Worm (Caenorhabditis elegans) whole organism, L4 larva: ENCODE measurements around the gene R09D1.12.
A peak's percentile ranks its signal among the peaks of the same experiment; 100 is the strongest.

Experiments
- D1046.2 ChIP-seq: fragments of 200-800 bp; sonication (Bioruptor generic); IDR thresholded peaks from 2 replicates; pipeline ENCODE4 v1.3.6; 2022; ENCODE audit warnings: missing genetic modification characterization, missing compliant biosample characterization
- T26A8.4 ChIP-seq: fragments of 200-800 bp; sonication (Bioruptor generic); IDR thresholded peaks from 2 replicates; pipeline ENCODE4 v1.3.6; 2022; ENCODE audit warnings: missing genetic modification characterization, missing compliant biosample characterization
- Y75B8A.6 ChIP-seq: fragments of 200-800 bp; sonication (Bioruptor generic); IDR thresholded peaks from 2 replicates; pipeline ENCODE4 v1.3.6; 2022; ENCODE audit warnings: missing genetic modification reagents, missing genetic modification characterization, missing compliant biosample characterization
- ZK337.2 ChIP-seq: fragments of 200-800 bp; sonication (Bioruptor generic); IDR thresholded peaks from 2 replicates; pipeline ENCODE4 v1.3.6; 2022; ENCODE audit warnings: missing genetic modification reagents, missing genetic modification characterization, missing compliant biosample characterization
- aha-1 ChIP-seq: fragments of 150-350 bp; peaks from one replicate; lab custom pipeline; 2014; ENCODE audit warnings: missing biosample characterization, missing genetic modification characterization
- ceh-44 ChIP-seq: fragments of 200-800 bp; sonication (Bioruptor generic); IDR thresholded peaks from 2 replicates; pipeline ENCODE4 v1.3.6; 2022; ENCODE audit warnings: missing genetic modification reagents, missing genetic modification characterization, missing compliant biosample characterization
- ces-1 ChIP-seq: fragments of 150-350 bp; sonication (generic microtip); optimal IDR thresholded peaks from 4 replicates; lab custom pipeline; 2014; ENCODE audit warnings: missing biosample characterization, missing genetic modification reagents, missing genetic modification characterization
- ctbp-1 ChIP-seq: fragments of 200-800 bp; sonication (Bioruptor generic); IDR thresholded peaks from 2 replicates; pipeline ENCODE4 v1.3.6; 2022; ENCODE audit warnings: missing genetic modification reagents, missing genetic modification characterization, missing compliant biosample characterization
- daf-19 ChIP-seq: fragments of 200-800 bp; sonication (Bioruptor generic); conservative IDR thresholded peaks from 2 replicates; pipeline ENCODE4 v1.3.6; 2022; ENCODE audit warnings: missing genetic modification characterization, missing compliant biosample characterization
- daf-8 ChIP-seq: fragments of 200-800 bp; sonication (Bioruptor generic); IDR thresholded peaks from 2 replicates; pipeline ENCODE4 v1.3.6; 2022; ENCODE audit warnings: missing genetic modification characterization, missing compliant biosample characterization
- dmd-6 ChIP-seq: fragments of 200-800 bp; sonication (Bioruptor generic); IDR thresholded peaks from 2 replicates; pipeline ENCODE4 v1.3.6; 2022; ENCODE audit warnings: missing genetic modification reagents, missing genetic modification characterization, missing compliant biosample characterization
- egl-43 ChIP-seq: fragments of 200-800 bp; sonication (Bioruptor generic); IDR thresholded peaks from 2 replicates; pipeline ENCODE4 v1.3.6; 2022; ENCODE audit warnings: missing genetic modification reagents, missing genetic modification characterization, missing compliant biosample characterization
- fos-1 ChIP-seq: fragments of 150-350 bp; optimal IDR thresholded peaks from 2 replicates; lab custom pipeline; 2014; ENCODE audit warnings: missing biosample characterization, missing genetic modification characterization
- hif-1 ChIP-seq, 2 experiments: sonication (generic microtip); optimal IDR thresholded peaks; 2 replicates each; lab custom pipeline; 2016 to 2017; ENCODE audit warnings: missing compliant biosample characterization in 2 of 2, missing genetic modification characterization in 2 of 2, missing genetic modification reagents in 2 of 2, missing genotype in 2 of 2, mild to moderate bottlenecking in 1 of 2
- hlh-11 ChIP-seq: fragments of 200-800 bp; sonication (Bioruptor generic); optimal IDR thresholded peaks from 2 replicates; lab custom pipeline; 2018; ENCODE audit warnings: mild to moderate bottlenecking, missing genetic modification characterization, missing compliant biosample characterization
- hlh-30 ChIP-seq: sonication (generic microtip); optimal IDR thresholded peaks from 2 replicates; lab custom pipeline; 2017; ENCODE audit warnings: antibody characterized with exemption, mild to moderate bottlenecking, missing genetic modification characterization, missing compliant biosample characterization; ENCODE audit not compliant: insufficient read depth
- jun-1 ChIP-seq: fragments of 150-350 bp; optimal IDR thresholded peaks from 2 replicates; lab custom pipeline; 2014; ENCODE audit warnings: missing biosample characterization, missing genetic modification reagents, missing genetic modification characterization
- lim-7 ChIP-seq: fragments of 200-800 bp; sonication (Bioruptor generic); IDR thresholded peaks from 2 replicates; pipeline ENCODE4 v1.3.6; 2022; ENCODE audit warnings: missing genetic modification characterization, missing compliant biosample characterization
- lin-15B ChIP-seq: fragments of 150-350 bp; sonication (generic microtip); optimal IDR thresholded peaks from 3 replicates; lab custom pipeline; 2014; ENCODE audit warnings: missing biosample characterization, missing genetic modification characterization
- lsy-2 ChIP-seq, 2 experiments: fragments of 150-350 bp in 1 of 2; sonication (generic microtip) in 1 of 2; optimal IDR thresholded peaks; 2 replicates each; lab custom pipeline; 2014 to 2017; ENCODE audit warnings: missing biosample characterization in 2 of 2, missing genetic modification characterization in 2 of 2
- madf-5 ChIP-seq, 2 experiments: fragments of 200-800 bp; sonication (Bioruptor generic); IDR thresholded peaks; 2 replicates each; pipeline ENCODE4 v1.3.6; 2022; ENCODE audit warnings: missing compliant biosample characterization in 2 of 2, missing genetic modification characterization in 2 of 2
- madf-9 ChIP-seq: fragments of 200-800 bp; sonication (Bioruptor generic); conservative IDR thresholded peaks from 2 replicates; pipeline ENCODE4 v1.3.6; 2022; ENCODE audit warnings: missing genetic modification reagents, missing genetic modification characterization, missing compliant biosample characterization
- mdl-1 ChIP-seq, 2 experiments: fragments of 150-350 bp in 1 of 2; sonication (generic microtip) in 1 of 2; optimal IDR thresholded peaks; 2 replicates each; lab custom pipeline; 2014 to 2017; ENCODE audit warnings: missing biosample characterization in 2 of 2, missing genetic modification characterization in 2 of 2
- mdt-29 ChIP-seq: fragments of 200-800 bp; sonication (Bioruptor generic); IDR thresholded peaks from 2 replicates; pipeline ENCODE4 v1.3.6; 2022; ENCODE audit warnings: missing genetic modification reagents, missing genetic modification characterization, missing compliant biosample characterization
- mep-1 ChIP-seq: fragments of 150-350 bp; sonication (generic microtip); optimal IDR thresholded peaks from 3 replicates; lab custom pipeline; 2014; ENCODE audit warnings: missing biosample characterization, missing genetic modification characterization
- mes-2 ChIP-seq: sonication (generic microtip); optimal IDR thresholded peaks from 2 replicates; lab custom pipeline; 2016; ENCODE audit warnings: missing genotype, mild to moderate bottlenecking, missing genetic modification characterization, missing compliant biosample characterization; ENCODE audit not compliant: poor library complexity, severe bottlenecking
- mxl-3 ChIP-seq: fragments of 200-800 bp; sonication (Bioruptor generic); optimal IDR thresholded peaks from 2 replicates; lab custom pipeline; 2018; ENCODE audit warnings: mild to moderate bottlenecking, missing genetic modification characterization, missing compliant biosample characterization
- nhr-10 ChIP-seq: fragments of 150-350 bp; optimal IDR thresholded peaks from 2 replicates; lab custom pipeline; 2014; ENCODE audit warnings: missing biosample characterization, missing genetic modification characterization
- nhr-11 ChIP-seq: fragments of 150-350 bp; optimal IDR thresholded peaks from 2 replicates; lab custom pipeline; 2014; ENCODE audit warnings: missing biosample characterization, missing genetic modification characterization
- nhr-237 ChIP-seq: sonication (generic microtip); optimal IDR thresholded peaks from 2 replicates; lab custom pipeline; 2017; ENCODE audit warnings: missing biosample characterization, missing genetic modification characterization
- nhr-28 ChIP-seq: fragments of 150-350 bp; optimal IDR thresholded peaks from 2 replicates; lab custom pipeline; 2014; ENCODE audit warnings: missing biosample characterization, missing genetic modification characterization
- nhr-41 ChIP-seq: fragments of 200-800 bp; sonication (Bioruptor generic); IDR thresholded peaks from 2 replicates; pipeline ENCODE4 v1.3.6; 2022; ENCODE audit warnings: missing genetic modification reagents, missing genetic modification characterization, missing compliant biosample characterization
- nhr-6 ChIP-seq: fragments of 150-350 bp; optimal IDR thresholded peaks from 2 replicates; lab custom pipeline; 2014; ENCODE audit warnings: missing biosample characterization, missing genetic modification characterization
- pha-4 ChIP-seq, 2 experiments: fragments of 150-350 bp in 1 of 2; fragments of 200-800 bp in 1 of 2; sonication (Bioruptor generic) in 1 of 2; IDR thresholded peaks in 1 of 2; optimal IDR thresholded peaks in 1 of 2; 2 replicates each; pipeline versions ENCODE4 v1.3.6 to Lab custom; 2014 to 2022; ENCODE audit warnings: missing genetic modification characterization in 2 of 2, missing genetic modification reagents in 2 of 2, missing biosample characterization in 1 of 2, missing compliant biosample characterization in 1 of 2
- saeg-2 ChIP-seq: fragments of 200-800 bp; sonication (Bioruptor generic); IDR thresholded peaks from 2 replicates; pipeline ENCODE4 v1.3.6; 2022; ENCODE audit warnings: missing genetic modification reagents, missing genetic modification characterization, missing compliant biosample characterization
- set-16 ChIP-seq: fragments of 200-800 bp; sonication (Bioruptor generic); IDR thresholded peaks from 2 replicates; pipeline ENCODE4 v1.3.6; 2022; ENCODE audit warnings: missing genetic modification reagents, missing genetic modification characterization, missing compliant biosample characterization
- tra-1 ChIP-seq: fragments of 200-800 bp; sonication (Bioruptor generic); IDR thresholded peaks from 2 replicates; pipeline ENCODE4 v1.3.6; 2022; ENCODE audit warnings: missing genetic modification reagents, missing genetic modification characterization, missing compliant biosample characterization
- unc-130 ChIP-seq: sonication (generic microtip); optimal IDR thresholded peaks from 2 replicates; lab custom pipeline; 2016; ENCODE audit warnings: missing genetic modification reagents, missing genetic modification characterization, missing compliant biosample characterization
- unc-62 ChIP-seq, 3 experiments: fragments of 150-350 bp in 1 of 3; sonication (generic microtip); optimal IDR thresholded peaks in 2 of 3; peaks in 1 of 3; 1 replicate in 1 of 3; 2 replicates in 2 of 3; lab custom pipeline; 2014 to 2017; ENCODE audit warnings: missing biosample characterization in 3 of 3, missing genetic modification characterization in 3 of 3, missing genetic modification reagents in 3 of 3, missing genotype in 1 of 3
- vab-7 ChIP-seq: fragments of 200-800 bp; sonication (Bioruptor generic); IDR thresholded peaks from 2 replicates; pipeline ENCODE4 v1.3.6; 2022; ENCODE audit warnings: missing genetic modification reagents, missing genetic modification characterization, missing compliant biosample characterization
- zag-1 ChIP-seq: fragments of 150-350 bp; optimal IDR thresholded peaks from 2 replicates; lab custom pipeline; 2014; ENCODE audit warnings: missing biosample characterization, missing genetic modification characterization
- zfp-3 ChIP-seq: fragments of 200-800 bp; sonication (Bioruptor generic); conservative IDR thresholded peaks from 2 replicates; pipeline ENCODE4 v1.3.6; 2022; ENCODE audit warnings: missing genetic modification reagents, missing genetic modification characterization, missing compliant biosample characterization

Gene R09D1.12

ce11 chrII:9487337-9487950 lies 35.4 kb upstream of the R09D1.12 start, which contains the start of gene T19H5.4 (continued):
- TF ChIP-seq nhr-41 (GFP tag; lab: Robert Waterston, UW) (no peak), lim-7 (GFP tag; lab: Robert Waterston, UW) (peak; percentile 67; the same call in 1 of the 2 replicates), ctbp-1 (peak; percentile 52; the same call in 1 of the 2 replicates), hif-1 (tag; optimal IDR thresholded peaks at IDR 0.05; lab: Kevin White, UChicago) (peak in 1 of 2 experiments; percentile 64), tra-1 (peak; percentile 46; the same call in 1 of the 2 replicates), vab-7 (GFP tag; lab: Robert Waterston, UW) (0 out of 2 replicates have a peak, but pooled peaks have one; percentile 37), unc-62 (GFP tag; optimal IDR thresholded peaks at IDR 0.05 in 1 of 2; lab: Kevin White, UChicago) (peak in 1 of 2 experiments; percentile 74), unc-62 (tag; optimal IDR thresholded peaks at IDR 0.05; lab: Kevin White, UChicago) (no peak), D1046.2 (GFP tag; lab: Robert Waterston, UW) (no peak), saeg-2 (GFP tag; lab: Robert Waterston, UW) (0 out of 2 replicates have a peak, but pooled peaks have one; percentile 32), ces-1 (GFP tag; lab: Kevin White, UChicago) (no peak), pha-4 (GFP tag; IDR thresholded peaks at IDR 0.05; lab: Robert Waterston, UW) (0 out of 2 replicates have a peak, but pooled peaks have one; percentile 50), pha-4 (tag; optimal IDR thresholded peaks at IDR 0.05; lab: Kevin White, UChicago) (no peak), set-16 (GFP tag; lab: Robert Waterston, UW) (peak; percentile 68), Y75B8A.6 (GFP tag; lab: Robert Waterston, UW) (peak; percentile 53; the same call in 1 of the 2 replicates), lin-15B (no peak), madf-9 (peak; percentile 38; the same call in 1 of the 2 replicates), hlh-11 (tag; lab: Kevin White, UChicago) (peak; percentile 96), hlh-30 (tag; lab: Kevin White, UChicago) (peak; percentile 92), aha-1 (tag; lab: Kevin White, UChicago) (peak; percentile 79), zfp-3 (GFP tag; lab: Robert Waterston, UW) (peak; percentile 44; the same call in 1 of the 2 replicates), daf-19 (no peak), nhr-237 (tag; lab: Kevin White, UChicago) (no peak), nhr-11 (tag; lab: Kevin White, UChicago) (peak; percentile 48), jun-1 (tag; lab: Kevin White, UChicago) (no peak), fos-1 (no peak), lsy-2 (tag; optimal IDR thresholded peaks at IDR 0.05; lab: Kevin White, UChicago) (peak in 1 of 2 experiments; percentile 3), unc-130 (GFP tag; lab: Kevin White, UChicago) (no peak), zag-1 (tag; lab: Kevin White, UChicago) (no peak), madf-5 (GFP tag; IDR thresholded peaks at IDR 0.05; lab: Robert Waterston, UW) (no peak), mep-1 (tag; lab: Kevin White, UChicago) (peak; percentile 67), nhr-6 (tag; lab: Kevin White, UChicago) (no peak), egl-43 (GFP tag; lab: Robert Waterston, UW) (0 out of 2 replicates have a peak, but pooled peaks have one; percentile 19), T26A8.4 (GFP tag; lab: Robert Waterston, UW) (peak; percentile 43; the same call in 1 of the 2 replicates), dmd-6 (GFP tag; lab: Robert Waterston, UW) (peak; percentile 96), daf-8 (GFP tag; lab: Robert Waterston, UW) (no peak), mdt-29 (GFP tag; lab: Robert Waterston, UW) (peak; percentile 71; the same call in 1 of the 2 replicates), mes-2 (peak; percentile 48)

- peak in 1 of 2 experiments; percentile 9 for TF ChIP-seq unc-62 (GFP tag; optimal IDR thresholded peaks at IDR 0.05 in 1 of 2; lab: Kevin White, UChicago)
- TF ChIP-seq unc-62 (tag; optimal IDR thresholded peaks at IDR 0.05; lab: Kevin White, UChicago), result no peak
- TF ChIP-seq hlh-11 (tag; lab: Kevin White, UChicago), result peak; percentile 19
- peak; percentile 90 for TF ChIP-seq aha-1 (tag; lab: Kevin White, UChicago)
- TF ChIP-seq mdl-1 (tag; optimal IDR thresholded peaks at IDR 0.05; lab: Kevin White, UChicago), result peak in 1 of 2 experiments; percentile 37
- no peak for TF ChIP-seq ceh-44
- peak; percentile 88 for TF ChIP-seq mxl-3 (GFP tag; lab: Kevin White, UChicago)
- TF ChIP-seq pha-4 (GFP tag; IDR thresholded peaks at IDR 0.05; lab: Robert Waterston, UW), result no peak
- peak; percentile 38 for TF ChIP-seq pha-4 (tag; optimal IDR thresholded peaks at IDR 0.05; lab: Kevin White, UChicago)
- peak; percentile 75 for TF ChIP-seq nhr-28 (tag; lab: Kevin White, UChicago)
- no peak for TF ChIP-seq nhr-10 (tag; lab: Kevin White, UChicago)
- TF ChIP-seq ZK337.2 (GFP tag; lab: Robert Waterston, UW), result no peak
- TF ChIP-seq, all 104 proteins: peak for 7
These were observed 33.1 kb upstream of the R09D1.12 start for ce11 chrII:9485081-9485730.
